Worm (Caenorhabditis elegans): Measurements from ENCODE around the gene R53.4.

R53.4 gene

DNA sequence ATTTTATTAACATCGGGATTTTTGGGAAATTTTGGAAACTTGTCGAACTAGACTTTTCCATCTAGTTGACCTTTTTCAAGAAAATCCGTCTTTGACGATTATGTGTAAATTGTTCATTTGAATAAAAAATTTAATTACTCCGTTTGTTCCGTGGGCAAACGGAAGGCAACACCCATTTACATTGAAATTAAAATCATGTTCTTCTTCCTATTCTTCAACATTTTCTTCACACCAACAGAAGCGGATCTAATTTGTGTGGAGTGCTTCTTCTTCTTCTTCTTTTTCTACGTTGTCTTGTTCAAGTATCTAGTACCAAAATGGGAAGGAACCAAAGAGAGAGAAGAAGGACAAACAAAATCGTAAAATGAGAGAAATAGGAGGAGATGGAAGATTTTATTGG lies 14.6 kb upstream of the R53.4 start:
- TF ChIP-seq ces-1 (GFP tag; optimal IDR thresholded peaks at IDR 0.05) (peak; percentile 93), M03D4.4 (tag; optimal IDR thresholded peaks at IDR 0.05) (no peak)

DNA sequence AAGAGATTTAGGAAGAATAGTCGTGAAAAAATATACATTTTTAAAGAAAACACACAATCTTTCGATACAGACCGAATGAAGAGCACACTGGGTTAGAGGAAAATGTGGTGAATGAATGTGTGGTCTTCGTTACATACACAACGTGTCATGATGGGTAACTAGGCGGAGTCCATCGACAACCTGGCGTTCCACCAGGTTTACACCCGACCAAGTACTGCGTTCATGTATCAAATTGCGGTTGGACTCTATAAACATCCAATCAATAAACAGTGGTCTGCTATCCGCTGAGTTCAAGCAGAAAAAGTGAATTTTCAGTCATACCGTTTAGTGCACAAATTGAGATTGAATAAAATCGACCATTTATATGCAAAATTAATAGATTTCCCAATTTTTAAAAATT lies 13.9 kb upstream of the R53.4 start, which contains the start of gene sdz-38:
Gene sdz-38 (minus strand): TSS at position 101 of the 400 bp plus-strand sequence.
- no peak for TF ChIP-seq ces-1 (GFP tag; optimal IDR thresholded peaks at IDR 0.05)
- no peak for TF ChIP-seq elt-1 (tag; optimal IDR thresholded peaks at IDR 0.05; ENCODE audit: borderline replicate concordance, insufficient read depth)
- no peak for TF ChIP-seq pha-4 (tag; optimal IDR thresholded peaks at IDR 0.05)
- TF ChIP-seq zip-8 (tag; optimal IDR thresholded peaks at IDR 0.05) = no peak

DNA sequence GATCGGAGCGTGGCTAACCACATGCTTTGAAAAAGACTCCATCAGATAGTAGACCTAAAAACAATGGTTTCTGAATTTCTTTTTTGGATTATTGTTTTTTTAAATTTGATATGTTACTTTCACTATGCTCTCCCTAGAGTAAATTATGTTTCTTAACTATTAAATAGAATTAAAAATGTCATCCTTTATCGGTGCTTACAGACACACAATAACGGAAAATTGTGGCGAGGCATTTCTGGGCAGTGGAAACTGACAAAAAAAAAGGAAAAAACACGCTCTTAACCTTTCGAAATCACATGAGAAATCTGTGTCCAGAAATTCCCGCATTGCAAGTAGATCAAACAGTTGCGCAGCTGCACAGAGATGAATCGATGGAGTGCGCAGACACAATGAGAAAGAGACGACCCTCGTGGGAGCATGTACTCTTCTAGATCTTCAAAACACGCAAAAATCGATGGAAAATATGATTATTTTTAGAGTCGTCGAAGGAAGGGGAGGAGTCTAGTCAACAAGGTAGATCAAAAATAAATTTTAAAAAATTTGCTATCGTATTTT lies 12.3 kb upstream of the R53.4 start, which contains the start of gene ZK892.6:
Gene ZK892.6 (minus strand): TSS at position 51 of the 555 bp plus-strand sequence.
- TF ChIP-seq nhr-12 (tag; optimal IDR thresholded peaks at IDR 0.05) (no peak), ham-2 (GFP tag; optimal IDR thresholded peaks at IDR 0.05) (no peak), snpc-4 (tag; optimal IDR thresholded peaks at IDR 0.05) (no peak), flh-1 (GFP tag; optimal IDR thresholded peaks at IDR 0.05) (no peak), M03D4.4 (tag; optimal IDR thresholded peaks at IDR 0.05) (no peak), ztf-11 (tag; optimal IDR thresholded peaks at IDR 0.05) (no peak)

DNA sequence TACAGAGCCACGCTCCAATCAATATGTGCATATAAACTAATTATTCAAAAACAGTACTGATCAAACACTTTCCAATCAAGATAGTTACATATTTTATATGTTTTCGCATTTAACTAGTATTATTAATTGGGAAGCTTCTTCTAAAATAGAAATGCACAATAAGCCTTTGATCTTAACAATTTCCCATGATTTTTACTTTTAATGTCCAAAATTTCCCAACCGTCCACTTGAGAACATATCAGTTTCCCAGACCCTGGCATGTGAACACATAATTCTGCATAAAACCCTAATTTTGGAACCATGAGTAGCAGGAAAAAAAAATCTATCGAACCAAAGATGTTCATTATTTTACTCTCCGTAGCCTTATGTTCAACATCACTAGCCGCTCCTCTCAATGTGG lies 8.6 kb upstream of the R53.4 start, which contains the start of gene R53.8:
Gene R53.8 (plus strand): TSS at position 301 of the 400 bp plus-strand sequence.
- TF ChIP-seq lin-13 (tag; optimal IDR thresholded peaks at IDR 0.05) (no peak), M03D4.4 (tag; optimal IDR thresholded peaks at IDR 0.05) (no peak)

DNA sequence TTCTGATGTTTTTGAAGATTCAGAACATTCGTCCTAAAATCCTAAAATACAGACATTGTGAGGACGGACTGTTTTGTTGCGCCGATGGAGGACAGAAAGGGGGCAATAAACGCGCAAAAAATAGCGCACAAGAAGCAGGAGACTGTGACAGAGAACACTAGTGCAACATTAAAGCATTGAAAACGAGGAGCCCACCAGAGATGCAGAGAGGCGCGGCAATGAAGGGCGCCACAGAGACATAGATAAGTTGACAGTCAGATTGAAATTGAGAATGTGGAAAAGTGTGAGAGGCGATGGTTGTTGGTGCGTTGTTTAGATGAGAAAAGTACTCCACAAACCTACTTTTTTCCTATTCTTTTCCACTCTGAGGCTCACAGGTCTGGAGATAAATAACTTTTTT lies 7.1 kb upstream of the R53.4 start, which contains the start of gene aakg-5:
Gene aakg-5 (minus strand): TSS at position 159 of the 400 bp plus-strand sequence.
- TF ChIP-seq pha-4 (tag; optimal IDR thresholded peaks at IDR 0.05) (peak; percentile 43), ztf-11 (tag; optimal IDR thresholded peaks at IDR 0.05) (no peak), tbx-8 (GFP tag; optimal IDR thresholded peaks at IDR 0.05) (no peak), unc-39 (tag; optimal IDR thresholded peaks at IDR 0.05) (no peak), mab-5 (tag; optimal IDR thresholded peaks at IDR 0.05) (no peak), nhr-2 (tag; optimal IDR thresholded peaks at IDR 0.05) (no peak), blmp-1 (tag; optimal IDR thresholded peaks at IDR 0.05) (no peak), sem-2 (GFP tag; optimal IDR thresholded peaks at IDR 0.05) (no peak), ces-1 (GFP tag; optimal IDR thresholded peaks at IDR 0.05) (no peak), unc-120 (tag; optimal IDR thresholded peaks at IDR 0.05; ENCODE audit: poor library complexity, severe bottlenecking) (peak; percentile 4)

DNA sequence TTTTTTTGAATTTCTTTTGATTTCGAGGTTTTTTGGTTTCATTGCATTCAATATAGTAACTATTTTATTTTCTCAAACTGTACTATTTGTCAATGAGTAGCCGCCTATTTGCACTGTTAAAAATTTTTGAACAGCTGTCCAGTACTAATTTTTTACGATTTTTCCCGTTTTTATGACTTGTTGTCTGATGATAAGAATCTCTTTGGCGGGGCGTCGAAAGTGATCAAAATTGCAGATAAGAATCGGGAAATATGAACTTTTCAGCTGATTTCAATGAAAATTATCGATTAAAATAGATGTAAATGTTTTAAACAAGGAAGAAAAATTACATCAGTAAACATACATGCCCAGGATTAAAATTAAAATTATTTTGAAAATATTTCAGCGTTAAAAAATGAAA lies 6.4 kb upstream of the R53.4 start:
- TF ChIP-seq ceh-43 (GFP tag; optimal IDR thresholded peaks at IDR 0.05) = no peak
- no peak for TF ChIP-seq zip-8 (tag; optimal IDR thresholded peaks at IDR 0.05)
- TF ChIP-seq elt-1 (tag; optimal IDR thresholded peaks at IDR 0.05; ENCODE audit: borderline replicate concordance, insufficient read depth) = peak; percentile 52
- TF ChIP-seq sem-2 (GFP tag; optimal IDR thresholded peaks at IDR 0.05) = no peak

DNA sequence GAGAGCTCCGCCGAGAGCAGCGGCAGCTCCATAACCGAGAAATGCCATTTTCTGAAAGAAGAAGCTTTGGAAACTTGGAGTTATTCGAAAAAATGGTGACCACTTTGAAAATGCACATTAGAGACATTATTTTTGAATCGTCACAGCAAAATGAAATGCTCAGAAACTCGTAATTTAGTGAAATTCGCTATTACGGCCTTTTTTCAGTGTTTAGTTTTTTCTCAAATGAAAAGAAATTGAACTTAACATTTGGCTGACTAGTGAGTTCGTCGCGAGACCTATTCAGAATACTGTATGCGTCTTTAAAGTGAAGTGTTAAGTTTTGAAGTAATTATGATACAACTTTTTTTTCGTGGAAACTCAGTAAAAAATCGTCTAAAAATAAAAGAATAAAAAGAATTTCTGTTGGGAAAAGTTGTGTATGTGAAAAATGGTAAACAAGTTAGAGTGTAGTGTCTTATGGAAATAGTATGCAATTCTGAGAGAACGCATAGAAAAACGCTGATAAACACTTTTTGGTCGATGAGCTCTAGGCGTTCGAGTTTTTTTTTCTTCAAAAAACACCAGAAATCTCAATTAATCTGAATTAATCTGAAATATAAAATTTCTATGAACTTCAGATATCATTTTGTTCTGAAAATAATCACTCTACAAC lies 2.7 kb upstream of the R53.4 start, which contains the start of gene R53.5:
Gene R53.5 (minus strand): TSS at position 51 of the 655 bp plus-strand sequence.
- TF ChIP-seq ces-1 (GFP tag; optimal IDR thresholded peaks at IDR 0.05) = no peak
- no peak for TF ChIP-seq lin-32 (GFP tag; optimal IDR thresholded peaks at IDR 0.05)
- no peak for TF ChIP-seq mab-5 (tag; optimal IDR thresholded peaks at IDR 0.05)
- TF ChIP-seq sem-2 (GFP tag; optimal IDR thresholded peaks at IDR 0.05) = no peak
- TF ChIP-seq cnd-1 (tag; optimal IDR thresholded peaks at IDR 0.05) = no peak
- no peak for TF ChIP-seq unc-39 (tag; optimal IDR thresholded peaks at IDR 0.05)
- TF ChIP-seq snpc-4 (tag; optimal IDR thresholded peaks at IDR 0.05) = no peak
- TF ChIP-seq ceh-83 (GFP tag; optimal IDR thresholded peaks at IDR 0.05) = no peak
- no peak for TF ChIP-seq sptf-1 (tag; optimal IDR thresholded peaks at IDR 0.05)
- TF ChIP-seq hlh-1 (tag; optimal IDR thresholded peaks at IDR 0.05) = no peak
- TF ChIP-seq drap-1 (GFP tag; optimal IDR thresholded peaks at IDR 0.05) = no peak
- no peak for TF ChIP-seq mls-2 (tag; optimal IDR thresholded peaks at IDR 0.05)
- TF ChIP-seq nhr-237 (tag; optimal IDR thresholded peaks at IDR 0.05) = no peak
- TF ChIP-seq lin-13 (tag; optimal IDR thresholded peaks at IDR 0.05) = no peak

Measured in whole organism, mixed stage, embryonic.